Worm (Caenorhabditis elegans) whole organism, young adult: Measurements from ENCODE around the gene col-171.
"Not testable (repeated sequence)": the region's sequence is repeated elsewhere in the genome, so short reads cannot be mapped to it uniquely, and the experiment has no call there.

Experiments used
- B0035.1 ChIP-seq: sonication (generic microtip); optimal IDR thresholded peaks from 2 replicates; lab custom pipeline; 2016; ENCODE audit warnings: missing genetic modification characterization, mild to moderate bottlenecking, missing compliant biosample characterization, missing genotype, missing genetic modification reagents
- F49E8.2 ChIP-seq: sonication (generic microtip); optimal IDR thresholded peaks from 3 replicates; lab custom pipeline; 2017; ENCODE audit warnings: missing genetic modification characterization, mild to moderate bottlenecking, missing compliant biosample characterization, antibody characterized with exemption, moderate library complexity; ENCODE audit not compliant: insufficient read depth
- Y79H2A.3 ChIP-seq: fragments of 200-800 bp; sonication (Bioruptor generic); conservative IDR thresholded peaks from 2 replicates; pipeline ENCODE4 v1.3.6; 2022; ENCODE audit warnings: missing genetic modification reagents, missing genetic modification characterization, missing compliant biosample characterization
- bed-2 ChIP-seq: fragments of 200-800 bp; sonication (Bioruptor generic); IDR thresholded peaks from 2 replicates; pipeline ENCODE4 v1.3.6; 2022; ENCODE audit warnings: missing genetic modification reagents, missing genetic modification characterization, missing compliant biosample characterization
- hsf-1 ChIP-seq: fragments of 200-800 bp; sonication (Bioruptor generic); IDR thresholded peaks from 2 replicates; pipeline ENCODE4 v1.3.6; 2022; ENCODE audit warnings: missing genetic modification reagents, missing genetic modification characterization, missing compliant biosample characterization
- madf-8 ChIP-seq: fragments of 200-800 bp; sonication (Bioruptor generic); conservative IDR thresholded peaks from 2 replicates; pipeline ENCODE4 v1.3.6; 2022; ENCODE audit warnings: missing genetic modification reagents, missing genetic modification characterization, missing compliant biosample characterization
- nhr-179 ChIP-seq: sonication (generic microtip); optimal IDR thresholded peaks from 2 replicates; lab custom pipeline; 2016; ENCODE audit warnings: mild to moderate bottlenecking, missing genetic modification characterization, missing compliant biosample characterization
- pha-4 ChIP-seq: fragments of 150-350 bp; sonication (generic microtip); optimal IDR thresholded peaks from 2 replicates; lab custom pipeline; 2014; ENCODE audit warnings: missing biosample characterization, missing genetic modification reagents, missing genetic modification characterization
- snpc-4 ChIP-seq, 5 experiments: fragments of 150-350 bp in 1 of 5; sonication (generic microtip) in 4 of 5; optimal IDR thresholded peaks; 2 replicates each; lab custom pipeline; 2014 to 2018; ENCODE audit warnings: missing genetic modification characterization in 5 of 5, missing biosample characterization in 3 of 5, antibody characterized with exemption in 2 of 5, mild to moderate bottlenecking in 2 of 5, missing compliant biosample characterization in 2 of 5, missing genotype in 2 of 5, moderate library complexity in 2 of 5, missing genetic modification reagents in 1 of 5
- tbx-9 ChIP-seq: sonication (generic microtip); optimal IDR thresholded peaks from 2 replicates; lab custom pipeline; 2016; ENCODE audit warnings: borderline replicate concordance, missing genetic modification characterization, inconsistent platforms, missing compliant biosample characterization
- zfh-2 ChIP-seq: fragments of 200-800 bp; sonication (Bioruptor generic); conservative IDR thresholded peaks from 2 replicates; pipeline ENCODE4 v1.3.6; 2022; ENCODE audit warnings: missing genetic modification reagents, missing genetic modification characterization, missing compliant biosample characterization
- ztf-25 ChIP-seq: fragments of 200-800 bp; sonication (Bioruptor generic); IDR thresholded peaks from 2 replicates; pipeline ENCODE4 v1.3.6; 2022; ENCODE audit warnings: missing genetic modification reagents, missing genetic modification characterization, missing compliant biosample characterization

DNA sequence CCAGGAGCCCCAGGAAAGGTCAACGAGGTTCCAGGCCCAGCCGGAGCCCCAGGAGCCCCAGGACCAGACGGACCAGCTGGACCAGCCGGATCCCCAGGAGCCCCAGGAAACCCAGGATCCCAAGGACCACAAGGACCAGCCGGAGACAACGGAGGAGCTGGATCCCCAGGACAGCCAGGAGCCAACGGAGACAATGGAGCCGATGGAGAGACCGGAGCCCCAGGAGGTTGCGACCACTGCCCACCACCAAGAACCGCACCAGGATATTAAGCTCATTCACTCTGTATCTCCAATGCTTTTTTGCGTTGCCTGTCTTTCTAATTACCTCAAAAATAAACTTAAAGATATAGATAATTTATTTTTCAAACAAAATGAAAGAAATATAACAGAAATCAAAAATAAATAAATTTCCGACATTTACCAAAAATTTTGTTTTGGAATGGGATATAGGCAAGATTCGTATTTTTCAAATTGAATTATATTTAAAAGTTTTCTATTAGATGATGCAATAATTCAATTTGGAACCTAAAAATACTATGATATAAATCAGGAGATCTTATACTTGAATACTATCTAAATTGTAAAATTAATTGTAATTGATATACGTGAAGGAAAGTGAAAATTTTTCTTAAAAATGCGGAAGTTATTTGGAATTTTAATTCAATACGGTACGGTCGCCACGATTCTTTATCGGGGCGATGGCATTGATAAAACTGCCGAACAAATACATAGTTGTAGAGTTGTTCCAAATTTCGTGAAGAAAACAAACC lies 9.8 kb upstream of the col-171 start:
- not testable (repeated sequence) for TF ChIP-seq tbx-9 (tag; lab: Kevin White, UChicago); bed-2 (GFP tag; lab: Robert Waterston, UW); snpc-4 (GFP tag; optimal IDR thresholded peaks at IDR 0.05; lab: Kevin White, UChicago); snpc-4 (tag; optimal IDR thresholded peaks at IDR 0.05; lab: Kevin White, UChicago); hsf-1 (GFP tag; lab: Robert Waterston, UW); pha-4 (tag; lab: Kevin White, UChicago); Y79H2A.3 (GFP tag; lab: Robert Waterston, UW); B0035.1 (tag; lab: Kevin White, UChicago); nhr-179 (tag; lab: Kevin White, UChicago); F49E8.2; zfh-2 (GFP tag; lab: Robert Waterston, UW); madf-8 (GFP tag; lab: Robert Waterston, UW); ztf-25 (GFP tag; lab: Robert Waterston, UW)
